Worm (Caenorhabditis elegans) whole organism, L1 larva: ENCODE measurements around the gene ctsa-1.1.
A peak's percentile ranks its signal among the peaks of the same experiment; 100 is the strongest.

Source experiments
- F16B12.6 ChIP-seq: fragments of 150-350 bp; optimal IDR thresholded peaks from 2 replicates; lab custom pipeline; 2014; ENCODE audit warnings: missing biosample characterization, missing genetic modification characterization
- ama-1 ChIP-seq: fragments of 150-350 bp; optimal IDR thresholded peaks from 2 replicates; lab custom pipeline; 2014
- ceh-63 ChIP-seq: fragments of 200-800 bp; sonication (Bioruptor generic); optimal IDR thresholded peaks from 2 replicates; lab custom pipeline; 2018; ENCODE audit warnings: mild to moderate bottlenecking, missing genetic modification characterization, missing compliant biosample characterization
- ceh-82 ChIP-seq, 3 experiments: fragments of 150-350 bp in 1 of 3; sonication (generic microtip) in 2 of 3; optimal IDR thresholded peaks; 2 replicates each; lab custom pipeline; 2014 to 2017; ENCODE audit warnings: missing biosample characterization in 3 of 3, missing genetic modification characterization in 3 of 3
- dpl-1 ChIP-seq, 3 experiments: fragments of 150-350 bp in 2 of 3; sonication (generic microtip) in 1 of 3; optimal IDR thresholded peaks; 2 replicates each; lab custom pipeline; 2014 to 2017; ENCODE audit warnings: missing biosample characterization in 3 of 3, missing genetic modification characterization in 3 of 3, missing genetic modification reagents in 3 of 3
- dsc-1 ChIP-seq: sonication (generic microtip); optimal IDR thresholded peaks from 2 replicates; lab custom pipeline; 2016; ENCODE audit warnings: mild to moderate bottlenecking, missing genetic modification characterization, missing compliant biosample characterization
- elt-2 ChIP-seq: sonication (generic microtip); optimal IDR thresholded peaks from 2 replicates; lab custom pipeline; 2016; ENCODE audit warnings: missing genetic modification characterization, mild to moderate bottlenecking, inconsistent platforms, missing compliant biosample characterization, missing genetic modification reagents
- ets-5 ChIP-seq: fragments of 200-800 bp; sonication (Bioruptor generic); IDR thresholded peaks from 2 replicates; pipeline ENCODE4 v1.3.6; 2022; ENCODE audit warnings: missing genetic modification characterization, missing compliant biosample characterization
- fos-1 ChIP-seq: fragments of 150-350 bp; optimal IDR thresholded peaks from 2 replicates; lab custom pipeline; 2014; ENCODE audit warnings: missing biosample characterization, missing genetic modification characterization
- hlh-17 ChIP-seq: fragments of 200-800 bp; sonication (Bioruptor generic); optimal IDR thresholded peaks from 2 replicates; lab custom pipeline; 2018; ENCODE audit warnings: missing genetic modification characterization, mild to moderate bottlenecking, missing compliant biosample characterization, moderate library complexity, borderline replicate concordance
- hpl-2 ChIP-seq: fragments of 150-350 bp; optimal IDR thresholded peaks from 2 replicates; lab custom pipeline; 2014; ENCODE audit warnings: missing biosample characterization, missing genetic modification reagents, missing genetic modification characterization
- isw-1 ChIP-seq: fragments of 200-800 bp; sonication (Bioruptor generic); IDR thresholded peaks from 2 replicates; pipeline ENCODE4 v1.3.6; 2022; ENCODE audit warnings: missing genetic modification characterization, missing compliant biosample characterization
- lin-14 ChIP-seq: fragments of 200-800 bp; sonication (Bioruptor generic); optimal IDR thresholded peaks from 2 replicates; lab custom pipeline; 2018; ENCODE audit warnings: mild to moderate bottlenecking, missing genetic modification characterization, moderate library complexity, missing compliant biosample characterization
- lin-15B ChIP-seq: fragments of 150-350 bp; sonication (generic microtip); optimal IDR thresholded peaks from 3 replicates; lab custom pipeline; 2014; ENCODE audit warnings: missing biosample characterization, missing genetic modification characterization
- lin-35 ChIP-seq, 2 experiments: fragments of 150-350 bp; optimal IDR thresholded peaks; 2 replicates each; lab custom pipeline; 2014; ENCODE audit warnings: missing biosample characterization in 2 of 2, missing genetic modification characterization in 2 of 2, missing genetic modification reagents in 2 of 2
- lir-3 ChIP-seq: sonication (generic microtip); optimal IDR thresholded peaks from 2 replicates; lab custom pipeline; 2016; ENCODE audit warnings: mild to moderate bottlenecking, missing genetic modification characterization, moderate library complexity, missing compliant biosample characterization; ENCODE audit not compliant: poor library complexity
- mdl-1 ChIP-seq, 2 experiments: fragments of 150-350 bp; optimal IDR thresholded peaks; 2 replicates each; lab custom pipeline; 2014 to 2017; ENCODE audit warnings: missing biosample characterization in 2 of 2, missing genetic modification characterization in 2 of 2, inconsistent platforms in 1 of 2
- mef-2 ChIP-seq: fragments of 150-350 bp; optimal IDR thresholded peaks from 2 replicates; lab custom pipeline; 2014; ENCODE audit warnings: missing biosample characterization, missing genetic modification characterization
- mep-1 ChIP-seq: fragments of 150-350 bp; optimal IDR thresholded peaks from 2 replicates; lab custom pipeline; 2014; ENCODE audit warnings: missing biosample characterization, missing genetic modification characterization
- pag-3 ChIP-seq: sonication (generic microtip); optimal IDR thresholded peaks from 2 replicates; lab custom pipeline; 2017; ENCODE audit warnings: missing genetic modification characterization, mild to moderate bottlenecking, missing compliant biosample characterization, antibody characterized with exemption, borderline replicate concordance; ENCODE audit not compliant: insufficient read depth
- pax-3 ChIP-seq: fragments of 200-800 bp; sonication (Bioruptor generic); optimal IDR thresholded peaks from 2 replicates; lab custom pipeline; 2018; ENCODE audit warnings: mild to moderate bottlenecking, missing genetic modification characterization, moderate library complexity, missing compliant biosample characterization
- sox-4 ChIP-seq: sonication (generic microtip); optimal IDR thresholded peaks from 2 replicates; lab custom pipeline; 2016; ENCODE audit warnings: missing genetic modification characterization, missing compliant biosample characterization
- swsn-7 ChIP-seq: sonication (generic microtip); optimal IDR thresholded peaks from 2 replicates; lab custom pipeline; 2016; ENCODE audit warnings: missing genetic modification characterization, missing compliant biosample characterization
- unc-130 ChIP-seq: fragments of 150-350 bp; optimal IDR thresholded peaks from 2 replicates; lab custom pipeline; 2017; ENCODE audit warnings: missing biosample characterization, missing genetic modification characterization, inconsistent platforms
- unc-30 ChIP-seq: sonication (generic microtip); optimal IDR thresholded peaks from 2 replicates; lab custom pipeline; 2017; ENCODE audit warnings: missing biosample characterization, missing genetic modification characterization
- unc-62 ChIP-seq: fragments of 150-350 bp; optimal IDR thresholded peaks from 2 replicates; lab custom pipeline; 2014; ENCODE audit warnings: missing biosample characterization, missing genetic modification reagents, missing genetic modification characterization
- unc-86 ChIP-seq: sonication (generic microtip); optimal IDR thresholded peaks from 2 replicates; lab custom pipeline; 2016; ENCODE audit warnings: missing genetic modification characterization, missing compliant biosample characterization
- zag-1 ChIP-seq: fragments of 150-350 bp; optimal IDR thresholded peaks from 2 replicates; lab custom pipeline; 2014; ENCODE audit warnings: missing biosample characterization, missing genetic modification characterization
- zip-4 ChIP-seq: fragments of 200-800 bp; sonication (Bioruptor generic); optimal IDR thresholded peaks from 2 replicates; lab custom pipeline; 2018; ENCODE audit warnings: mild to moderate bottlenecking, missing genetic modification characterization, moderate library complexity, missing compliant biosample characterization
- ztf-11 ChIP-seq, 2 experiments: sonication (generic microtip); optimal IDR thresholded peaks; 2 replicates each; lab custom pipeline; 2016 to 2017; ENCODE audit warnings: missing genetic modification characterization in 2 of 2, missing biosample characterization in 1 of 2, missing compliant biosample characterization in 1 of 2

Gene ctsa-1.1

DNA sequence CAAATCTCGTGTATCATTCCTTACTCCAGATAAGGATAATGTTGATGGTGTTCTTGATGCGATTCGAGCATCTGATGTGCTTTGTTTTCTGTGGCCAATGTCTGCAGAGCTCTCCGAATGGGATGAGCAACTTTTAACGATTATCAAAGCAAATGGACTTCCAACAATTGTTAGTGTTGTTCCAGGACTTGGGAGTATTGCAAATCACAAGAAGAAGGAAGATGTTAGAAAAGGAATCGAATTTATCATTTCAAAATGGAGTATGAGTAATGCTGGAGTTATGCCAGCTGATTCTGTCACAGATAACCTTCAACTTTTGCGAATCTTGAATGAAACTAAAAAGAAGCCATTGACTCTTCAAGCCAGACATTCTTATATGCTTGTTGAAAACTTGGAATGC is 26.6 kb upstream of the ctsa-1.1 start:
- TF ChIP-seq zip-4 (GFP tag; lab: Kevin White, UChicago) (no peak), mef-2 (no peak), isw-1 (GFP tag; lab: Robert Waterston, UW) (no peak), mdl-1 (tag; optimal IDR thresholded peaks at IDR 0.05; lab: Kevin White, UChicago) (no peak), hpl-2 (GFP tag; lab: Kevin White, UChicago) (no peak), dpl-1 (GFP tag; optimal IDR thresholded peaks at IDR 0.05; lab: Kevin White, UChicago) (no peak), swsn-7 (tag; lab: Kevin White, UChicago) (no peak), F16B12.6 (tag; lab: Kevin White, UChicago) (no peak)

DNA sequence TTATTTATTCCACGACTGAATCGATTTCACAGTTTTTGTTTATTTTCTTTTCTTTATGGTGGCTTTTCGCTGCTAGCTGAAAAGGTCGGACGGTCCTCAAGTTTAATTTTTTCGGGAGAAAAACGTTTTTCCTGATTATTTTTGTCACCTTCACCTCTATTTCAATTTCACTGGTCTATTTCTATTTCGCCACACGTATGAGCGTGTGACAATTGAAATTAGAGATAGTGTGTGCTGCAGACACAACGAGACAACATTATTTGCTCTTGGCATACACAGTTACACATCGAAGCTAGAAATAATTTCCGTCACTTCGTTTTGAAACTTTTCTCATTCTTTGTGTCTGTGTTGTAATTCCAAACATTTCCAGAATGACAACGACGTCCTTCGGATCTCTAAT is 21.8 kb upstream of the ctsa-1.1 start, which contains the start of gene F41C3.8:
Gene F41C3.8 (plus strand): TSS at position 371 of the 400 bp plus-strand sequence.
- peak in 1 of 2 experiments; percentile 21 for TF ChIP-seq lin-35 (GFP tag; optimal IDR thresholded peaks at IDR 0.05; lab: Kevin White, UChicago)
- peak; percentile 33 for TF ChIP-seq elt-2 (tag; lab: Kevin White, UChicago)
- no peak for TF ChIP-seq lin-15B
- TF ChIP-seq, all 84 proteins: peak for 2

ce11 chrII:4726120-4726519 is 11.3 kb upstream of the ctsa-1.1 start, which contains the start of gene F10G7.10:
Gene F10G7.10 (minus strand): TSS chrII:4726264.
- TF ChIP-seq unc-30 = no peak
- TF ChIP-seq ets-5 (GFP tag; lab: Robert Waterston, UW) = no peak
- TF ChIP-seq pag-3 (tag; lab: Kevin White, UChicago) = no peak
- TF ChIP-seq unc-130 (tag; lab: Kevin White, UChicago) = no peak
- no peak for TF ChIP-seq sox-4 (tag; lab: Kevin White, UChicago)
- peak; percentile 56 for TF ChIP-seq lin-14
- TF ChIP-seq dpl-1 (GFP tag; optimal IDR thresholded peaks at IDR 0.05; lab: Kevin White, UChicago) = peak in 1 of 3 experiments; percentile 4
- TF ChIP-seq F16B12.6 (tag; lab: Kevin White, UChicago) = no peak
- peak in 1 of 2 experiments; percentile 19 for TF ChIP-seq mdl-1 (tag; optimal IDR thresholded peaks at IDR 0.05; lab: Kevin White, UChicago)
- TF ChIP-seq mep-1 (tag; lab: Kevin White, UChicago) = peak; percentile 15
- TF ChIP-seq ceh-82 (tag; optimal IDR thresholded peaks at IDR 0.05; lab: Kevin White, UChicago) = no peak
- TF ChIP-seq unc-86 (tag; lab: Kevin White, UChicago) = no peak
- TF ChIP-seq dsc-1 = no peak
- TF ChIP-seq fos-1 (tag; lab: Kevin White, UChicago) = no peak
- no peak for TF ChIP-seq unc-62
- TF ChIP-seq hlh-17 (GFP tag; lab: Kevin White, UChicago) = no peak
- no peak for TF ChIP-seq zag-1 (tag; lab: Kevin White, UChicago)

DNA sequence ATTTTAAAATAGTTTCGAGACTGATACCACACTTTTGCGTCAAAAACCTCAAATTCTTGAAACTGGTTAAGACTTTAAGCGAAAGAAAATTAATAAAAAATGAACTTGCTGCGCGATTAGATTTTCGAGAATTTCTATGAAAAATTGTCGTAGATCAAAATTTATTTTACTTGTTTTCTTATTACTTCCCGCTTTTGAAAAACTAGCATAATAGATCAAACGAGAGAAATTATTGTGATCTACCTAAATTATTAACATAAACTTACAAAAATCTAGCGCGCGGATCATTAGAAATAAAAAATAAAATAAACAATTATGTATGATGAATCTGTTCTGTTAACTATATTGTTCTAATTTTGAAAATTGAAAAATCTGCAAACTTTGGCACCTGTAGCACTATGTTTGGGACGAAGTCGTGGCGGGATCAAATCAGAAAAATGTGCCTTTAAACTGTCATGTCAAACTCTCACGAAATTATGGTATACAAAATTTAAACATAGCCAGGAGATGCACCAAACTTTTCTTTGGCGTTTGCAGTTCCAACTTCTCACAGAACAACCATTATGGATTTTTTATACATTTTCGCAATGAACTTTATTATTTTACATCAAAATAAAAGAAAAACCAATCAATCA is 10.6 kb upstream of the ctsa-1.1 start:
- TF ChIP-seq elt-2 (tag; lab: Kevin White, UChicago) (peak; percentile 35), ama-1 (peak; percentile 10), hlh-17 (GFP tag; lab: Kevin White, UChicago) (no peak)
- TF ChIP-seq, all 84 proteins: peak for 2

DNA sequence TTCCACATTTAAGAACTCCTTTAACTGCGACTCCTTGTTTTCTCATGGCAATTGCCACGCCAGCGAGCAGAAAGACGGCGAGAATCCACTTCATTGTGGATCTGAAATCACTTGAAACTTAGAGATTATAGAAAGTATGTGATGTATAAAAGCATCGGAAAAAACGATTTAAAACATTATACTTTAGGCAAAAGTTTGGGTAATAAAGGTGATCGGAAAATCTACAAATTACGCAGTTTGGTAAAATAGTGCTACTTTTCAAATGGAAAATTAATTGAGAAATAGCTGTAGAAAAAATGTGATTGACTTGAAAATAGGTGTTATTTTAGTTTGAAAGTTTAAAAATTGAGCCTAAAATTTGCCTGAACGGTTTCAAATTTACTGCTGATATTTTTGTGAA is 9.7 kb upstream of the ctsa-1.1 start, which contains the start of gene ttr-41:
Gene ttr-41 (minus strand): TSS at position 101 of the 400 bp plus-strand sequence.
- TF ChIP-seq F16B12.6 (tag; lab: Kevin White, UChicago) (no peak), ceh-63 (GFP tag; lab: Kevin White, UChicago) (no peak), pax-3 (no peak), lir-3 (no peak), ztf-11 (tag; optimal IDR thresholded peaks at IDR 0.05; lab: Kevin White, UChicago) (no peak), ets-5 (GFP tag; lab: Robert Waterston, UW) (no peak)
